Fruit fly (Drosophila melanogaster) whole organism, wandering third instar larva: ENCODE results near the gene sac.

ENCODE experiments used
- CG9705 ChIP-seq: fragments of 200-800 bp; sonication (Bioruptor generic); optimal IDR thresholded peaks from 2 replicates; lab custom pipeline; 2018; ENCODE audit warnings: missing biosample characterization, mild to moderate bottlenecking, missing genetic modification characterization
- CrebA ChIP-seq: fragments of 200-800 bp; sonication (Bioruptor generic); optimal IDR thresholded peaks from 2 replicates; lab custom pipeline; 2016; ENCODE audit warnings: missing biosample characterization, mild to moderate bottlenecking, missing genetic modification characterization, borderline replicate concordance
- Dif ChIP-seq: fragments of 200-275, 200-300 bp; sonication (Bioruptor generic); optimal IDR thresholded peaks from 2 replicates; lab custom pipeline; 2018; ENCODE audit warnings: missing biosample characterization, missing genetic modification characterization; ENCODE audit not compliant: partially characterized antibody
- GATAd ChIP-seq: sonication (Bioruptor generic); optimal IDR thresholded peaks from 2 replicates; lab custom pipeline; 2016; ENCODE audit warnings: missing biosample characterization, missing genetic modification characterization
- Hnf4 ChIP-seq: fragments of 200-800 bp; sonication (Bioruptor generic); optimal IDR thresholded peaks from 2 replicates; lab custom pipeline; 2016; ENCODE audit warnings: missing biosample characterization, mild to moderate bottlenecking, missing genetic modification characterization
- Hr78 ChIP-seq: fragments of >200 bp; optimal IDR thresholded peaks from 2 replicates; lab custom pipeline; 2017; ENCODE audit warnings: missing biosample characterization, missing genetic modification characterization
- Hr83 ChIP-seq: fragments of 200-300 bp; sonication (Bioruptor generic); optimal IDR thresholded peaks from 2 replicates; lab custom pipeline; 2016; ENCODE audit warnings: missing biosample characterization, mild to moderate bottlenecking, missing genetic modification characterization, moderate library complexity; ENCODE audit not compliant: poor library complexity, severe bottlenecking
- Mio ChIP-seq: sonication (Bioruptor generic); optimal IDR thresholded peaks from 2 replicates; lab custom pipeline; 2016; ENCODE audit warnings: missing biosample characterization, missing genetic modification characterization
- Myc ChIP-seq: fragments of >200 bp; optimal IDR thresholded peaks from 2 replicates; lab custom pipeline; 2017
- N ChIP-seq: fragments of >200 bp; optimal IDR thresholded peaks from 2 replicates; lab custom pipeline; 2018; ENCODE audit warnings: missing biosample characterization, missing external identifiers, missing genetic modification characterization
- OdsH ChIP-seq: fragments of 200-800 bp; sonication (Bioruptor generic); optimal IDR thresholded peaks from 2 replicates; lab custom pipeline; 2016; ENCODE audit warnings: missing biosample characterization, mild to moderate bottlenecking, missing genetic modification characterization
- Rel ChIP-seq, 2 experiments: fragments of 200-800 bp; sonication (Bioruptor generic) in 1 of 2; optimal IDR thresholded peaks; 2 replicates in 1 of 2; 3 replicates in 1 of 2; lab custom pipeline; 2016 to 2019; ENCODE audit warnings: mild to moderate bottlenecking in 2 of 2, missing biosample characterization in 2 of 2, missing genetic modification characterization in 2 of 2, moderate library complexity in 1 of 2
- Sp1 ChIP-seq: fragments of 200-800 bp; sonication (Bioruptor generic); optimal IDR thresholded peaks from 3 replicates; lab custom pipeline; 2019; ENCODE audit warnings: missing biosample characterization, mild to moderate bottlenecking, missing genetic modification characterization, moderate library complexity
- Vsx2 ChIP-seq: fragments of 200-300, 225-300 bp; sonication (Bioruptor generic); optimal IDR thresholded peaks from 2 replicates; lab custom pipeline; 2018; ENCODE audit warnings: missing biosample characterization, missing genetic modification characterization; ENCODE audit not compliant: partially characterized antibody
- br ChIP-seq: fragments of 200-800 bp; sonication (Bioruptor generic); optimal IDR thresholded peaks from 2 replicates; lab custom pipeline; 2016; ENCODE audit warnings: missing biosample characterization, missing genetic modification characterization
- brk ChIP-seq: fragments of 200-800 bp; sonication (Bioruptor generic); optimal IDR thresholded peaks from 2 replicates; lab custom pipeline; 2016; ENCODE audit warnings: missing biosample characterization, mild to moderate bottlenecking, missing genetic modification characterization
- dl ChIP-seq, 2 experiments: fragments of 175-275, 200-275 bp in 1 of 2; fragments of 200-275 bp in 1 of 2; sonication (Bioruptor generic); optimal IDR thresholded peaks; lab custom pipeline; 2018; ENCODE audit warnings: mild to moderate bottlenecking in 2 of 2, missing biosample characterization in 2 of 2, missing genetic modification characterization in 2 of 2, moderate library complexity in 2 of 2; ENCODE audit not compliant: partially characterized antibody in 2 of 2, insufficient read depth in 1 of 2
- dmrt93B ChIP-seq: fragments of 200-800 bp; sonication (Bioruptor generic); optimal IDR thresholded peaks from 2 replicates; lab custom pipeline; 2018; ENCODE audit warnings: missing biosample characterization, mild to moderate bottlenecking, missing genetic modification characterization
- dsf ChIP-seq: sonication (Bioruptor generic); optimal IDR thresholded peaks from 2 replicates; lab custom pipeline; 2016; ENCODE audit warnings: missing biosample characterization, missing genetic modification characterization, borderline replicate concordance
- ey ChIP-seq: fragments of 200-800 bp; sonication (Bioruptor generic); optimal IDR thresholded peaks from 2 replicates; lab custom pipeline; 2016; ENCODE audit warnings: missing biosample characterization, missing genetic modification characterization
- foxo ChIP-seq, 2 experiments: fragments of 200-800 bp; sonication (Bioruptor generic); optimal IDR thresholded peaks; 2 replicates in 1 of 2; 3 replicates in 1 of 2; lab custom pipeline; 2016 to 2017; ENCODE audit warnings: missing biosample characterization in 2 of 2, missing genetic modification characterization in 2 of 2
- fru ChIP-seq: fragments of 200-800 bp; sonication (Bioruptor generic); optimal IDR thresholded peaks from 3 replicates; lab custom pipeline; 2016; ENCODE audit warnings: missing biosample characterization, mild to moderate bottlenecking, missing genetic modification characterization
- h ChIP-seq: fragments of 200-800 bp; sonication (Bioruptor generic); optimal IDR thresholded peaks from 3 replicates; lab custom pipeline; 2016; ENCODE audit warnings: missing biosample characterization, mild to moderate bottlenecking, missing genetic modification characterization
- lola ChIP-seq: fragments of >200 bp; optimal IDR thresholded peaks from 2 replicates; lab custom pipeline; 2017; ENCODE audit warnings: missing biosample characterization, missing genetic modification characterization
- pan ChIP-seq: fragments of >200 bp; optimal IDR thresholded peaks from 2 replicates; lab custom pipeline; 2017
- psq ChIP-seq: fragments of 200-800 bp; sonication (Bioruptor generic); optimal IDR thresholded peaks from 3 replicates; lab custom pipeline; 2017; ENCODE audit warnings: missing biosample characterization, mild to moderate bottlenecking, missing genetic modification characterization, moderate library complexity
- rgr ChIP-seq: fragments of 200-800 bp; sonication (Bioruptor generic); optimal IDR thresholded peaks from 3 replicates; lab custom pipeline; 2016; ENCODE audit warnings: missing biosample characterization, mild to moderate bottlenecking, missing genetic modification characterization
- sage ChIP-seq: fragments of 200-800 bp; sonication (Bioruptor generic); optimal IDR thresholded peaks from 2 replicates; lab custom pipeline; 2016; ENCODE audit warnings: missing biosample characterization, mild to moderate bottlenecking, missing genetic modification characterization
- sv ChIP-seq: fragments of 200-800 bp; sonication (Bioruptor generic); optimal IDR thresholded peaks from 3 replicates; lab custom pipeline; 2016; ENCODE audit warnings: missing biosample characterization, missing genetic modification characterization
- usp ChIP-seq: fragments of >200 bp; optimal IDR thresholded peaks from 2 replicates; lab custom pipeline; 2017; ENCODE audit warnings: missing biosample characterization, missing genetic modification characterization

The sac gene

dm6 chr3R:4458272-4458671 is 22.3 kb upstream of the sac start:
- no peak for TF ChIP-seq pan
- no peak for TF ChIP-seq Vsx2 (GFP tag; lab: Kevin White, UChicago)
- TF ChIP-seq dmrt93B (GFP tag; lab: Kevin White, UChicago) = no peak
- no peak for TF ChIP-seq rgr (GFP tag; lab: Kevin White, UChicago)
- TF ChIP-seq Sp1 = no peak
- TF ChIP-seq dsf = no peak
- no peak for TF ChIP-seq ey (GFP tag; lab: Kevin White, UChicago)
- TF ChIP-seq usp (GFP tag; lab: Kevin White, UChicago) = no peak
- TF ChIP-seq Dif (GFP tag; lab: Kevin White, UChicago) = no peak
- no peak for TF ChIP-seq CrebA (GFP tag; lab: Kevin White, UChicago)
- TF ChIP-seq brk = no peak
- TF ChIP-seq, all 38 proteins: peak for 0

DNA sequence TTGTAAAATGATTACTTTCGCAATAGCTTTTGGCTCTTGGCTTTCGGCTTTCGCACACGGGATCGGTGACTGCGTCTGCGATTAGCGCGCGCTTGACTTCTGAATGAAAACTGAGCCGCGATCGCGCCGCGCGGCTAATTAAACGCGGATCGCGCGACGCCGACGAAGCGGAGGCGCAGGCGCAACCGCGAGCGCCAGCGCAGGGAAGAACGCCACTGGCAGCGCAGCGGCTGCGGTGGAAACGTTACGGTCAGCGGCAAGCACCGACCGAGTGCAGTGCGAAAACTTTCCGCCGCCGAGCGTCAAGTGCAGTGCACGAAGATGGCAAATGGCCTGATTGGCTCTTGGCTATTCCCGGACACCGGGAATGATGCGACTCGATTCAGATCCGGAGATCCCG is 17.8 kb upstream of the sac start, which contains the start of gene CG31522:
Gene CG31522, minus strand, starts transcription at position 101 of the 400 bp plus-strand sequence.
- TF ChIP-seq rgr (GFP tag; lab: Kevin White, UChicago) = no peak
- no peak for TF ChIP-seq Mio (GFP tag; lab: Kevin White, UChicago)
- TF ChIP-seq lola (GFP tag; lab: Kevin White, UChicago) = no peak
- no peak for TF ChIP-seq Myc (lab: Kevin White, UChicago)
- no peak for TF ChIP-seq CrebA (GFP tag; lab: Kevin White, UChicago)
- no peak for TF ChIP-seq brk
- TF ChIP-seq sage (GFP tag; lab: Kevin White, UChicago) = no peak
- no peak for TF ChIP-seq dsf
- TF ChIP-seq usp (GFP tag; lab: Kevin White, UChicago) = no peak
- TF ChIP-seq Rel (GFP tag; optimal IDR thresholded peaks at IDR 0.05; lab: Kevin White, UChicago) = no peak
- no peak for TF ChIP-seq Rel (tag; optimal IDR thresholded peaks at IDR 0.05; lab: Kevin White, UChicago)
- TF ChIP-seq Hr83 = no peak
- TF ChIP-seq dmrt93B (GFP tag; lab: Kevin White, UChicago) = no peak

DNA sequence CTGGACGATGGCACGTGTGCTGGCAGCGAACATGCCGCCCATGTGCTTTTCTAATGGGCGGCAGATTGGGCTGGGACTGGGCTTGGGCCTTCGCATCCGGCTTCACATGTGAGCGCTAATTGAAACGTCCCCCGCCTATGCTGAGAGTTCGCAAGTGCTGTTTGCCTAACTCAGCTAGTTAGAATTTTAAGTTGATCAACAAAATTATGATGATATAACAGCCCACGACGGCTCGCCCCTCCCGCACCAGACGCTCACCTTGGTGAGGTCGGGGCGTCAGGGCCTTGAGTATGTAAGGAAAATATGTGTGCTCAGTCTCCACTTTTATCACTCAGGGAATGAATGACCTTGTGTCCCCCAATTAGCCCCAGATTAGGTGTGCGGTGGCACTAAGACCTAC is 13.7 kb upstream of the sac start:
- no peak for TF ChIP-seq Sp1
- TF ChIP-seq Myc (lab: Kevin White, UChicago) = no peak
- TF ChIP-seq dmrt93B (GFP tag; lab: Kevin White, UChicago) = no peak
- no peak for TF ChIP-seq N (GFP tag; lab: Kevin White, UChicago)
- TF ChIP-seq fru (GFP tag; lab: Kevin White, UChicago) = no peak
- TF ChIP-seq sage (GFP tag; lab: Kevin White, UChicago) = no peak
- TF ChIP-seq sv (GFP tag; lab: Kevin White, UChicago) = no peak
- TF ChIP-seq Vsx2 (GFP tag; lab: Kevin White, UChicago) = no peak
- TF ChIP-seq ey (GFP tag; lab: Kevin White, UChicago) = no peak
- TF ChIP-seq h (GFP tag; lab: Kevin White, UChicago) = no peak
- TF ChIP-seq OdsH (GFP tag; lab: Kevin White, UChicago) = no peak
- no peak for TF ChIP-seq Hnf4 (GFP tag; lab: Kevin White, UChicago)
- no peak for TF ChIP-seq CG9705 (GFP tag; lab: Kevin White, UChicago)
- no peak for TF ChIP-seq GATAd (GFP tag; lab: Kevin White, UChicago)
- TF ChIP-seq Hr83 = no peak
- TF ChIP-seq foxo (GFP tag; optimal IDR thresholded peaks at IDR 0.05; lab: Kevin White, UChicago) = no peak
- TF ChIP-seq Dif (GFP tag; lab: Kevin White, UChicago) = no peak
- TF ChIP-seq brk = no peak
- no peak for TF ChIP-seq psq
- TF ChIP-seq Mio (GFP tag; lab: Kevin White, UChicago) = no peak

DNA sequence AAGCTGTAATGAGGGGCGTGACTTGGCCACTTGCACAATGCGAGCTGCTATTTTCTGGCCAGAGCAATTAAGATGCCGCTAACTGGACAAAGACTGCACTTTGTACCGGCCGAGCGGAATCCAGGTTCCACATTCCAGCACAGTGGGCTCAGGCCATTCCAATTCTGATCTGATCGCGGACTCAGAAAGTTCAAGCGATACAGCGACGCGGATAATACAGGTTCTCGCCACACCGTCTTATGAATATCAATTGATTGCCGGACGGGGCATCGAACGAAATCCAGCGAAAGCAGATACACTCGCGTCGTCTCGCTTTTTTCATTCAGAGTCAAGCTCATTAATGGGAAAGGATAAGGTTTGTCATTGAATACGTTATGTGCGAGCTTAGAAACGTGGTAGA is 11.7 kb upstream of the sac start:
- TF ChIP-seq Hr83 (no peak), ey (GFP tag; lab: Kevin White, UChicago) (no peak), br (GFP tag; lab: Kevin White, UChicago) (no peak), Myc (lab: Kevin White, UChicago) (no peak), Hnf4 (GFP tag; lab: Kevin White, UChicago) (peak; percentile 72), Sp1 (no peak), Hr78 (GFP tag; lab: Kevin White, UChicago) (no peak), dl (GFP tag; optimal IDR thresholded peaks at IDR 0.05; lab: Kevin White, UChicago; ENCODE audit: insufficient read depth in 1 of 2, partially characterized antibody in 2 of 2) (no peak)

dm6 chr3R:4470695-4471046 is 9.9 kb upstream of the sac start:
- TF ChIP-seq lola (GFP tag; lab: Kevin White, UChicago) (no peak), Rel (GFP tag; optimal IDR thresholded peaks at IDR 0.05; lab: Kevin White, UChicago) (no peak), Rel (tag; optimal IDR thresholded peaks at IDR 0.05; lab: Kevin White, UChicago) (peak; percentile 2)
